Worm (Caenorhabditis elegans) whole organism, L4 larva: ENCODE measurements around the gene acs-4.
A peak's percentile ranks its signal among the peaks of the same experiment; 100 is the strongest.

Source experiments
- D1046.2 ChIP-seq: fragments of 200-800 bp; sonication (Bioruptor generic); IDR thresholded peaks from 2 replicates; pipeline ENCODE4 v1.3.6; 2022; ENCODE audit warnings: missing genetic modification characterization, missing compliant biosample characterization
- F10B5.3 ChIP-seq: sonication (generic microtip); optimal IDR thresholded peaks from 2 replicates; lab custom pipeline; 2016; ENCODE audit warnings: mild to moderate bottlenecking, missing genetic modification characterization, missing compliant biosample characterization
- T26A8.4 ChIP-seq: fragments of 200-800 bp; sonication (Bioruptor generic); IDR thresholded peaks from 2 replicates; pipeline ENCODE4 v1.3.6; 2022; ENCODE audit warnings: missing genetic modification characterization, missing compliant biosample characterization
- ZK546.5 ChIP-seq, 2 experiments: sonication (generic microtip); optimal IDR thresholded peaks; 2 replicates each; lab custom pipeline; 2017; ENCODE audit warnings: missing biosample characterization in 2 of 2, missing genetic modification characterization in 2 of 2
- arid-1 ChIP-seq: fragments of 200-800 bp; sonication (Bioruptor generic); conservative IDR thresholded peaks from 2 replicates; pipeline ENCODE4 v1.3.6; 2022; ENCODE audit warnings: missing genetic modification reagents, missing genetic modification characterization, missing compliant biosample characterization
- ceh-44 ChIP-seq: fragments of 200-800 bp; sonication (Bioruptor generic); IDR thresholded peaks from 2 replicates; pipeline ENCODE4 v1.3.6; 2022; ENCODE audit warnings: missing genetic modification reagents, missing genetic modification characterization, missing compliant biosample characterization
- ceh-62 ChIP-seq: sonication (generic microtip); optimal IDR thresholded peaks from 2 replicates; lab custom pipeline; 2017; ENCODE audit warnings: missing biosample characterization, missing genetic modification characterization
- daf-16 ChIP-seq, 3 experiments: sonication (generic microtip); optimal IDR thresholded peaks; 2 replicates each; lab custom pipeline; 2016 to 2017; ENCODE audit warnings: missing genetic modification characterization in 3 of 3, missing genetic modification reagents in 3 of 3, mild to moderate bottlenecking in 2 of 3, missing compliant biosample characterization in 2 of 3, missing biosample characterization in 1 of 3, moderate library complexity in 1 of 3
- dmd-9 ChIP-seq: fragments of 200-800 bp; sonication (Bioruptor generic); IDR thresholded peaks from 2 replicates; pipeline ENCODE4 v1.3.6; 2022; ENCODE audit warnings: missing genetic modification reagents, missing genetic modification characterization, missing compliant biosample characterization
- duxl-1 ChIP-seq: sonication (generic microtip); optimal IDR thresholded peaks from 2 replicates; lab custom pipeline; 2016; ENCODE audit warnings: mild to moderate bottlenecking, missing genetic modification characterization, moderate library complexity, missing compliant biosample characterization; ENCODE audit not compliant: poor library complexity
- egl-27 ChIP-seq: sonication (generic microtip); optimal IDR thresholded peaks from 3 replicates; lab custom pipeline; 2017; ENCODE audit warnings: missing biosample characterization, missing genetic modification reagents, missing genetic modification characterization
- fos-1 ChIP-seq: fragments of 150-350 bp; optimal IDR thresholded peaks from 2 replicates; lab custom pipeline; 2014; ENCODE audit warnings: missing biosample characterization, missing genetic modification characterization
- gei-8 ChIP-seq: fragments of 200-800 bp; sonication (Bioruptor generic); optimal IDR thresholded peaks from 2 replicates; lab custom pipeline; 2018; ENCODE audit warnings: mild to moderate bottlenecking, missing genetic modification characterization, missing compliant biosample characterization
- hif-1 ChIP-seq, 2 experiments: sonication (generic microtip); optimal IDR thresholded peaks; 2 replicates each; lab custom pipeline; 2016 to 2017; ENCODE audit warnings: missing compliant biosample characterization in 2 of 2, missing genetic modification characterization in 2 of 2, missing genetic modification reagents in 2 of 2, missing genotype in 2 of 2, mild to moderate bottlenecking in 1 of 2
- hlh-11 ChIP-seq: fragments of 200-800 bp; sonication (Bioruptor generic); optimal IDR thresholded peaks from 2 replicates; lab custom pipeline; 2018; ENCODE audit warnings: mild to moderate bottlenecking, missing genetic modification characterization, missing compliant biosample characterization
- hlh-30 ChIP-seq: sonication (generic microtip); optimal IDR thresholded peaks from 2 replicates; lab custom pipeline; 2017; ENCODE audit warnings: antibody characterized with exemption, mild to moderate bottlenecking, missing genetic modification characterization, missing compliant biosample characterization; ENCODE audit not compliant: insufficient read depth
- hmg-1.1 ChIP-seq: fragments of 200-800 bp; sonication (Bioruptor generic); IDR thresholded peaks from 2 replicates; pipeline ENCODE4 v1.3.6; 2022; ENCODE audit warnings: missing genetic modification reagents, missing genetic modification characterization, missing compliant biosample characterization
- lin-38 ChIP-seq: fragments of 200-800 bp; sonication (Bioruptor generic); IDR thresholded peaks from 2 replicates; pipeline ENCODE4 v1.3.6; 2022; ENCODE audit warnings: missing genetic modification reagents, missing genetic modification characterization, missing compliant biosample characterization
- lsy-2 ChIP-seq, 2 experiments: fragments of 150-350 bp in 1 of 2; sonication (generic microtip) in 1 of 2; optimal IDR thresholded peaks; 2 replicates each; lab custom pipeline; 2014 to 2017; ENCODE audit warnings: missing biosample characterization in 2 of 2, missing genetic modification characterization in 2 of 2
- mdl-1 ChIP-seq, 2 experiments: fragments of 150-350 bp in 1 of 2; sonication (generic microtip) in 1 of 2; optimal IDR thresholded peaks; 2 replicates each; lab custom pipeline; 2014 to 2017; ENCODE audit warnings: missing biosample characterization in 2 of 2, missing genetic modification characterization in 2 of 2
- mdt-29 ChIP-seq: fragments of 200-800 bp; sonication (Bioruptor generic); IDR thresholded peaks from 2 replicates; pipeline ENCODE4 v1.3.6; 2022; ENCODE audit warnings: missing genetic modification reagents, missing genetic modification characterization, missing compliant biosample characterization
- mes-2 ChIP-seq: sonication (generic microtip); optimal IDR thresholded peaks from 2 replicates; lab custom pipeline; 2016; ENCODE audit warnings: missing genotype, mild to moderate bottlenecking, missing genetic modification characterization, missing compliant biosample characterization; ENCODE audit not compliant: poor library complexity, severe bottlenecking
- mxl-2 ChIP-seq: fragments of 200-800 bp; sonication (Bioruptor generic); conservative IDR thresholded peaks from 2 replicates; pipeline ENCODE4 v1.3.6; 2022; ENCODE audit warnings: missing genetic modification reagents, missing genetic modification characterization, missing compliant biosample characterization
- mxl-3 ChIP-seq: fragments of 200-800 bp; sonication (Bioruptor generic); optimal IDR thresholded peaks from 2 replicates; lab custom pipeline; 2018; ENCODE audit warnings: mild to moderate bottlenecking, missing genetic modification characterization, missing compliant biosample characterization
- nhr-102 ChIP-seq: sonication (generic microtip); optimal IDR thresholded peaks from 2 replicates; lab custom pipeline; 2016; ENCODE audit warnings: mild to moderate bottlenecking, missing genetic modification characterization, moderate library complexity, missing compliant biosample characterization
- nhr-28 ChIP-seq: fragments of 150-350 bp; optimal IDR thresholded peaks from 2 replicates; lab custom pipeline; 2014; ENCODE audit warnings: missing biosample characterization, missing genetic modification characterization
- nhr-41 ChIP-seq: fragments of 200-800 bp; sonication (Bioruptor generic); IDR thresholded peaks from 2 replicates; pipeline ENCODE4 v1.3.6; 2022; ENCODE audit warnings: missing genetic modification reagents, missing genetic modification characterization, missing compliant biosample characterization
- nhr-48 ChIP-seq: sonication (generic microtip); optimal IDR thresholded peaks from 2 replicates; lab custom pipeline; 2016; ENCODE audit warnings: mild to moderate bottlenecking, missing genetic modification characterization, missing compliant biosample characterization
- nhr-6 ChIP-seq: fragments of 150-350 bp; optimal IDR thresholded peaks from 2 replicates; lab custom pipeline; 2014; ENCODE audit warnings: missing biosample characterization, missing genetic modification characterization
- nhr-77 ChIP-seq: fragments of 150-350 bp; optimal IDR thresholded peaks from 2 replicates; lab custom pipeline; 2014; ENCODE audit warnings: missing biosample characterization, missing genetic modification characterization
- pha-4 ChIP-seq, 2 experiments: fragments of 150-350 bp in 1 of 2; fragments of 200-800 bp in 1 of 2; sonication (Bioruptor generic) in 1 of 2; IDR thresholded peaks in 1 of 2; optimal IDR thresholded peaks in 1 of 2; 2 replicates each; pipeline versions ENCODE4 v1.3.6 to Lab custom; 2014 to 2022; ENCODE audit warnings: missing genetic modification characterization in 2 of 2, missing genetic modification reagents in 2 of 2, missing biosample characterization in 1 of 2, missing compliant biosample characterization in 1 of 2
- rbr-2 ChIP-seq: sonication (generic microtip); optimal IDR thresholded peaks from 2 replicates; lab custom pipeline; 2016; ENCODE audit warnings: missing genotype, missing genetic modification characterization, missing compliant biosample characterization
- snpc-4 ChIP-seq: fragments of 150-350 bp; optimal IDR thresholded peaks from 2 replicates; lab custom pipeline; 2014; ENCODE audit warnings: missing biosample characterization, missing genetic modification characterization
- spr-1 ChIP-seq: sonication (generic microtip); optimal IDR thresholded peaks from 2 replicates; lab custom pipeline; 2016; ENCODE audit warnings: mild to moderate bottlenecking, missing genetic modification characterization, missing compliant biosample characterization
- spr-3 ChIP-seq: fragments of 200-800 bp; sonication (Bioruptor generic); optimal IDR thresholded peaks from 2 replicates; lab custom pipeline; 2018; ENCODE audit warnings: mild to moderate bottlenecking, missing genetic modification characterization, missing compliant biosample characterization
- tag-97 ChIP-seq: fragments of 200-800 bp; sonication (Bioruptor generic); IDR thresholded peaks from 2 replicates; pipeline ENCODE4 v1.3.6; 2022; ENCODE audit warnings: missing genetic modification characterization, missing compliant biosample characterization
- tra-1 ChIP-seq: fragments of 200-800 bp; sonication (Bioruptor generic); IDR thresholded peaks from 2 replicates; pipeline ENCODE4 v1.3.6; 2022; ENCODE audit warnings: missing genetic modification reagents, missing genetic modification characterization, missing compliant biosample characterization
- unc-130 ChIP-seq: sonication (generic microtip); optimal IDR thresholded peaks from 2 replicates; lab custom pipeline; 2016; ENCODE audit warnings: missing genetic modification reagents, missing genetic modification characterization, missing compliant biosample characterization
- vab-7 ChIP-seq: fragments of 200-800 bp; sonication (Bioruptor generic); IDR thresholded peaks from 2 replicates; pipeline ENCODE4 v1.3.6; 2022; ENCODE audit warnings: missing genetic modification reagents, missing genetic modification characterization, missing compliant biosample characterization
- zfp-2 ChIP-seq: sonication (generic microtip); optimal IDR thresholded peaks from 2 replicates; lab custom pipeline; 2016; ENCODE audit warnings: mild to moderate bottlenecking, missing genetic modification characterization, missing compliant biosample characterization
- zfp-3 ChIP-seq: fragments of 200-800 bp; sonication (Bioruptor generic); conservative IDR thresholded peaks from 2 replicates; pipeline ENCODE4 v1.3.6; 2022; ENCODE audit warnings: missing genetic modification reagents, missing genetic modification characterization, missing compliant biosample characterization

acs-4 gene

DNA sequence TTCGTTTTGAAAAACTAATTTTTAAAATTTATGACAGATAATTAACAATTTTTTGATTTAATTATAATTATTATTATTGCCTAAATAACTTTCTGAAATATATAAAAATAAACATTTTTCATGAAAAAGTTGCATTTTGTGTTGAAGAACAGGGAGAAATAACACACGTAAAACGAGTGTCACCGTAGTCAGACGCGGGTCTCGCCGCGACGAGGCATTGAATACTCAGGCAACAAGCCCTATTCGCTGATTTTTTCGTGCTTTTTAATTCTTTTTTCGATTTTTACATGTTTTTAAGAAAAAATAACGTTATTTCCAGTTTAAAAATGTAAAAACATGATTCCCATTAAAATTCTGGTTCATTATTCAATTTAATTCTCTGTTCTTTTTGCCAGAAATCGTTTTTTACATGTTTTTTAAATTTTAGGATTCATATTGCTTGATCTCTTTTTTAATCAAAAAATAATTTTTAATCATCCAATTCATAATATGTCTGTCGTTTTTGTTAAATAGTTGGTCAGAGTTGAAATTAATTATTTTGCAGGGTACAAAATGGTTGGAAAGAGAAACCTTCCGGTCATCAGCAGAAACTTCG is 40.4 kb downstream of the acs-4 start, which contains the start of gene rpl-6 (continued):
- TF ChIP-seq mdl-1 (tag; optimal IDR thresholded peaks at IDR 0.05; lab: Kevin White, UChicago) (peak in 1 of 2 experiments; percentile 26), mxl-3 (GFP tag; lab: Kevin White, UChicago) (peak; percentile 31), T26A8.4 (GFP tag; lab: Robert Waterston, UW) (peak; percentile 76), spr-1 (tag; lab: Kevin White, UChicago) (peak; percentile 56), rbr-2 (peak; percentile 79), unc-130 (GFP tag; lab: Kevin White, UChicago) (peak; percentile 41), daf-16 (GFP tag; optimal IDR thresholded peaks at IDR 0.05; lab: Kevin White, UChicago) (no peak), daf-16 (tag; optimal IDR thresholded peaks at IDR 0.05; lab: Kevin White, UChicago) (peak; percentile 85), nhr-77 (tag; lab: Kevin White, UChicago) (peak; percentile 95), egl-27 (tag; lab: Kevin White, UChicago) (peak; percentile 23), duxl-1 (peak; percentile 64), ceh-62 (no peak), fos-1 (tag; lab: Kevin White, UChicago) (no peak), tag-97 (GFP tag; lab: Robert Waterston, UW) (no peak), nhr-28 (peak; percentile 88), pha-4 (GFP tag; IDR thresholded peaks at IDR 0.05; lab: Robert Waterston, UW) (peak; percentile 24; the same call in 1 of the 2 replicates), pha-4 (tag; optimal IDR thresholded peaks at IDR 0.05; lab: Kevin White, UChicago) (peak; percentile 86), snpc-4 (tag; lab: Kevin White, UChicago) (peak; percentile 25), lin-38 (GFP tag; lab: Robert Waterston, UW) (peak; percentile 82), tra-1 (peak; percentile 20; the same call in 1 of the 2 replicates), mdt-29 (GFP tag; lab: Robert Waterston, UW) (no peak), dmd-9 (GFP tag; lab: Robert Waterston, UW) (peak; percentile 85), spr-3 (GFP tag; lab: Kevin White, UChicago) (no peak), hmg-1.1 (peak; percentile 78), ZK546.5 (tag; optimal IDR thresholded peaks at IDR 0.05; lab: Kevin White, UChicago) (peak in 1 of 2 experiments; percentile 77), mxl-2 (GFP tag; lab: Robert Waterston, UW) (no peak), nhr-102 (peak; percentile 82), F10B5.3 (no peak), arid-1 (GFP tag; lab: Robert Waterston, UW) (peak; percentile 80), lsy-2 (tag; optimal IDR thresholded peaks at IDR 0.05; lab: Kevin White, UChicago) (peak; percentile 98 to 100), zfp-3 (GFP tag; lab: Robert Waterston, UW) (peak; percentile 66; the same call in 1 of the 2 replicates), hlh-11 (peak; percentile 74), nhr-41 (GFP tag; lab: Robert Waterston, UW) (no peak), vab-7 (GFP tag; lab: Robert Waterston, UW) (no peak), hif-1 (tag; optimal IDR thresholded peaks at IDR 0.05; lab: Kevin White, UChicago) (peak in 1 of 2 experiments; percentile 82), mes-2 (peak; percentile 91), hlh-30 (tag; lab: Kevin White, UChicago) (peak; percentile 88), zfp-2 (tag; lab: Kevin White, UChicago) (peak; percentile 81), ceh-44 (GFP tag; lab: Robert Waterston, UW) (0 out of 2 replicates have a peak, but pooled peaks have one; percentile 32), D1046.2 (GFP tag; lab: Robert Waterston, UW) (peak; percentile 99), nhr-48 (tag; lab: Kevin White, UChicago) (peak; percentile 24), gei-8 (GFP tag; lab: Kevin White, UChicago) (peak; percentile 17), nhr-6 (tag; lab: Kevin White, UChicago) (peak; percentile 90)
